Fruit fly (Drosophila melanogaster) whole organism, embryonic: ENCODE measurements around the gene CG9920.

Experiments used
- Abd-B ChIP-seq: fragments of 200-800 bp; sonication (Bioruptor generic); optimal IDR thresholded peaks from 2 replicates; lab custom pipeline; 2018; ENCODE audit warnings: missing biosample characterization, mild to moderate bottlenecking, missing genetic modification characterization, moderate library complexity
- B-H2 ChIP-seq: fragments of 200-800 bp; sonication (Bioruptor generic); optimal IDR thresholded peaks from 2 replicates; lab custom pipeline; 2018; ENCODE audit warnings: missing biosample characterization, mild to moderate bottlenecking, missing genetic modification characterization
- CG10267 ChIP-seq: fragments of 200-800 bp; sonication (Bioruptor generic); optimal IDR thresholded peaks from 2 replicates; lab custom pipeline; 2018; ENCODE audit warnings: missing biosample characterization, mild to moderate bottlenecking, missing genetic modification characterization, moderate library complexity
- CG10462 ChIP-seq: fragments of 200-800 bp; sonication (Bioruptor generic); optimal IDR thresholded peaks from 2 replicates; lab custom pipeline; 2016; ENCODE audit warnings: missing biosample characterization, missing genetic modification characterization
- CG10979 ChIP-seq: fragments of 200-800 bp; sonication (Bioruptor generic); optimal IDR thresholded peaks from 2 replicates; lab custom pipeline; 2018; ENCODE audit warnings: missing biosample characterization, mild to moderate bottlenecking, missing genetic modification characterization, moderate library complexity
- CG11723 ChIP-seq: fragments of 200-800 bp; sonication (Bioruptor generic); optimal IDR thresholded peaks from 2 replicates; lab custom pipeline; 2017; ENCODE audit warnings: missing biosample characterization, mild to moderate bottlenecking, missing genetic modification characterization
- CG13775 ChIP-seq: fragments of 200-800 bp; sonication (Bioruptor generic); optimal IDR thresholded peaks from 3 replicates; lab custom pipeline; 2017; ENCODE audit warnings: missing biosample characterization, mild to moderate bottlenecking, missing genetic modification characterization
- CG1529 ChIP-seq: fragments of 200-800 bp; sonication (Bioruptor generic); optimal IDR thresholded peaks from 3 replicates; lab custom pipeline; 2018; ENCODE audit warnings: missing biosample characterization, missing genetic modification characterization
- CG16813 ChIP-seq: fragments of 200-800 bp; sonication (Bioruptor generic); IDR thresholded peaks from 3 replicates; pipeline ENCODE4 v1.3.6; 2022; ENCODE audit warnings: missing biosample characterization, missing genetic modification characterization; ENCODE audit not compliant: partially characterized antibody
- CG17385 ChIP-seq: fragments of 200-800 bp; sonication (Bioruptor generic); optimal IDR thresholded peaks from 3 replicates; lab custom pipeline; 2018; ENCODE audit warnings: missing biosample characterization, mild to moderate bottlenecking, missing genetic modification characterization
- CG17802 ChIP-seq: fragments of 200-800 bp; sonication (Bioruptor generic); optimal IDR thresholded peaks from 2 replicates; lab custom pipeline; 2018; ENCODE audit warnings: missing biosample characterization, mild to moderate bottlenecking, missing genetic modification characterization, moderate library complexity
- CG18262 ChIP-seq: fragments of 200-800 bp; optimal IDR thresholded peaks from 3 replicates; lab custom pipeline; 2019; ENCODE audit warnings: missing biosample characterization, mild to moderate bottlenecking, missing genetic modification characterization, moderate library complexity
- CG2678 ChIP-seq: fragments of 200-800 bp; sonication (Bioruptor generic); optimal IDR thresholded peaks from 3 replicates; lab custom pipeline; 2019; ENCODE audit warnings: missing biosample characterization, mild to moderate bottlenecking, missing genetic modification characterization, moderate library complexity
- CG3163 ChIP-seq: fragments of 200-800 bp; sonication (Bioruptor generic); optimal IDR thresholded peaks from 3 replicates; lab custom pipeline; 2016; ENCODE audit warnings: missing biosample characterization, missing genetic modification characterization
- CG3995 ChIP-seq: fragments of 200-800 bp; sonication (Bioruptor generic); optimal IDR thresholded peaks from 3 replicates; lab custom pipeline; 2016; ENCODE audit warnings: missing biosample characterization, missing genetic modification characterization
- CG5953 ChIP-seq: fragments of 200-800 bp; sonication (Bioruptor generic); IDR thresholded peaks from 2 replicates; pipeline ENCODE4 v1.3.6; 2022; ENCODE audit warnings: missing biosample characterization, missing genetic modification characterization
- CG7556 ChIP-seq: fragments of 200-800 bp; sonication (Bioruptor generic); optimal IDR thresholded peaks from 2 replicates; lab custom pipeline; 2017; ENCODE audit warnings: missing biosample characterization, mild to moderate bottlenecking, missing genetic modification characterization
- CG8290 ChIP-seq, 3 experiments: fragments of 200-800 bp; sonication (Bioruptor generic); optimal IDR thresholded peaks; 2 replicates each; lab custom pipeline; 2016 to 2019; ENCODE audit warnings: missing biosample characterization in 3 of 3, missing genetic modification characterization in 3 of 3, mild to moderate bottlenecking in 2 of 3, moderate library complexity in 1 of 3
- Camta ChIP-seq: fragments of 200-800 bp; sonication (Bioruptor generic); optimal IDR thresholded peaks from 2 replicates; lab custom pipeline; 2016; ENCODE audit warnings: missing biosample characterization, missing genetic modification characterization
- Doc2 ChIP-seq: fragments of 200-800 bp; sonication (Bioruptor generic); IDR thresholded peaks from 2 replicates; pipeline ENCODE4 v1.3.6; 2022; ENCODE audit warnings: missing biosample characterization, missing genetic modification characterization
- Dp ChIP-seq: fragments of 200-800 bp; sonication (Bioruptor generic); optimal IDR thresholded peaks from 2 replicates; lab custom pipeline; 2018; ENCODE audit warnings: missing biosample characterization, mild to moderate bottlenecking, missing genetic modification characterization, moderate library complexity
- Fer3 ChIP-seq: fragments of 200-800 bp; sonication (Bioruptor generic); optimal IDR thresholded peaks from 2 replicates; lab custom pipeline; 2018; ENCODE audit warnings: missing biosample characterization, mild to moderate bottlenecking, missing genetic modification characterization, moderate library complexity
- H15 ChIP-seq: fragments of 200-800 bp; sonication (Bioruptor generic); IDR thresholded peaks from 3 replicates; pipeline ENCODE4 v1.3.6; 2022; ENCODE audit warnings: missing biosample characterization, missing genetic modification characterization
- HmgD ChIP-seq: fragments of 200-800 bp; sonication (Bioruptor generic); optimal IDR thresholded peaks from 3 replicates; lab custom pipeline; 2016; ENCODE audit warnings: missing biosample characterization, missing genetic modification characterization
- Hr78 ChIP-seq, 2 experiments: fragments of 200-800 bp in 1 of 2; fragments of >200 bp in 1 of 2; sonication (Bioruptor generic) in 1 of 2; optimal IDR thresholded peaks; 2 replicates each; lab custom pipeline; 2017 to 2019; ENCODE audit warnings: missing biosample characterization in 2 of 2, missing genetic modification characterization in 2 of 2, mild to moderate bottlenecking in 1 of 2, moderate library complexity in 1 of 2
- Lpt ChIP-seq: fragments of >200 bp; optimal IDR thresholded peaks from 2 replicates; lab custom pipeline; 2018; ENCODE audit warnings: missing biosample characterization, missing genetic modification characterization
- Mrtf ChIP-seq: fragments of 200-800 bp; sonication (Bioruptor generic); IDR thresholded peaks from 3 replicates; pipeline ENCODE4 v1.3.6; 2022; ENCODE audit warnings: missing biosample characterization, missing genetic modification characterization
- Six4 ChIP-seq: fragments of 200-800 bp; sonication (Bioruptor generic); optimal IDR thresholded peaks from 2 replicates; lab custom pipeline; 2016; ENCODE audit warnings: missing biosample characterization, missing genetic modification characterization
- Ssrp ChIP-seq: fragments of 200-800 bp; sonication (Bioruptor generic); optimal IDR thresholded peaks from 2 replicates; lab custom pipeline; 2018; ENCODE audit warnings: missing biosample characterization, mild to moderate bottlenecking, missing genetic modification characterization, moderate library complexity
- Trl ChIP-seq, 3 experiments: fragments of >200 bp in 2 of 3; fragments of 200-800 bp in 1 of 3; sonication (Bioruptor generic) in 1 of 3; optimal IDR thresholded peaks; 2 replicates in 1 of 3; 3 replicates in 2 of 3; lab custom pipeline; 2016 to 2017; ENCODE audit warnings: missing biosample characterization in 1 of 3, missing genetic modification characterization in 1 of 3
- caup ChIP-seq: fragments of 200-800 bp; sonication (Bioruptor generic); optimal IDR thresholded peaks from 3 replicates; lab custom pipeline; 2017; ENCODE audit warnings: missing biosample characterization, mild to moderate bottlenecking, missing genetic modification characterization, moderate library complexity; ENCODE audit not compliant: severe bottlenecking
- dati ChIP-seq: fragments of 200-800 bp; sonication (Bioruptor generic); IDR thresholded peaks from 2 replicates; pipeline ENCODE4 v1.3.6; 2022; ENCODE audit warnings: missing biosample characterization, missing genetic modification characterization
- disco-r ChIP-seq: fragments of 200-800 bp; sonication (Bioruptor generic); optimal IDR thresholded peaks from 2 replicates; lab custom pipeline; 2016; ENCODE audit warnings: missing biosample characterization, missing genetic modification characterization
- dmrt99B ChIP-seq: fragments of 200-800 bp; sonication (Bioruptor generic); optimal IDR thresholded peaks from 2 replicates; lab custom pipeline; 2018; ENCODE audit warnings: missing biosample characterization, mild to moderate bottlenecking, missing genetic modification characterization, moderate library complexity
- dpn ChIP-seq, 2 experiments: fragments of 200-800 bp; sonication (Bioruptor generic); optimal IDR thresholded peaks; 3 replicates each; lab custom pipeline; 2016; ENCODE audit warnings: missing biosample characterization in 2 of 2, missing genetic modification characterization in 2 of 2
- ems ChIP-seq: fragments of 200-800 bp; sonication (Bioruptor generic); optimal IDR thresholded peaks from 3 replicates; lab custom pipeline; 2016; ENCODE audit warnings: missing biosample characterization, missing genetic modification characterization
- hbn ChIP-seq: fragments of 200-800 bp; sonication (Bioruptor generic); IDR thresholded peaks from 2 replicates; pipeline ENCODE4 v1.3.6; 2022; ENCODE audit warnings: missing biosample characterization, missing genetic modification characterization; ENCODE audit not compliant: partially characterized antibody
- kay ChIP-seq: fragments of 200-800 bp; sonication (Bioruptor generic); optimal IDR thresholded peaks from 2 replicates; lab custom pipeline; 2016; ENCODE audit warnings: missing biosample characterization, missing genetic modification characterization
- knrl ChIP-seq: fragments of 200-800 bp; sonication (Bioruptor generic); IDR thresholded peaks from 3 replicates; pipeline ENCODE4 v1.3.6; 2022; ENCODE audit warnings: missing biosample characterization, missing genetic modification characterization; ENCODE audit not compliant: partially characterized antibody
- mam ChIP-seq: fragments of 200-800 bp; sonication (Bioruptor generic); optimal IDR thresholded peaks from 3 replicates; lab custom pipeline; 2016; ENCODE audit warnings: missing biosample characterization, missing genetic modification characterization
- oc ChIP-seq: fragments of 200-800 bp; sonication (Bioruptor generic); optimal IDR thresholded peaks from 2 replicates; lab custom pipeline; 2018; ENCODE audit warnings: missing biosample characterization, mild to moderate bottlenecking, missing genetic modification characterization, moderate library complexity
- p53 ChIP-seq: fragments of 200-800 bp; sonication (Bioruptor generic); optimal IDR thresholded peaks from 2 replicates; lab custom pipeline; 2016; ENCODE audit warnings: missing biosample characterization, missing genetic modification characterization
- pzg ChIP-seq: fragments of 200-800 bp; sonication (Bioruptor generic); optimal IDR thresholded peaks from 3 replicates; lab custom pipeline; 2018; ENCODE audit warnings: missing biosample characterization, mild to moderate bottlenecking, missing genetic modification characterization, moderate library complexity
- slou ChIP-seq: fragments of 200-800 bp; sonication (Bioruptor generic); optimal IDR thresholded peaks from 3 replicates; lab custom pipeline; 2016; ENCODE audit warnings: missing biosample characterization, missing genetic modification characterization
- sob ChIP-seq: fragments of 200-800 bp; sonication (Bioruptor generic); IDR thresholded peaks from 2 replicates; pipeline ENCODE4 v1.3.6; 2022; ENCODE audit warnings: missing biosample characterization, missing genetic modification characterization
- tna ChIP-seq: fragments of 200-800 bp; sonication (Bioruptor generic); IDR thresholded peaks from 2 replicates; pipeline ENCODE4 v1.3.6; 2022; ENCODE audit warnings: missing biosample characterization, missing genetic modification characterization; ENCODE audit not compliant: partially characterized antibody
- trem ChIP-seq: fragments of 200-800 bp; optimal IDR thresholded peaks from 3 replicates; lab custom pipeline; 2019; ENCODE audit warnings: missing biosample characterization, mild to moderate bottlenecking, missing genetic modification characterization, moderate library complexity
- trh ChIP-seq: fragments of 200-800 bp; sonication (Bioruptor generic); optimal IDR thresholded peaks from 2 replicates; lab custom pipeline; 2016; ENCODE audit warnings: missing biosample characterization, missing genetic modification characterization
- usp ChIP-seq: fragments of >200 bp; optimal IDR thresholded peaks from 2 replicates; lab custom pipeline; 2017; ENCODE audit warnings: missing biosample characterization, missing genetic modification characterization

Gene CG9920

DNA sequence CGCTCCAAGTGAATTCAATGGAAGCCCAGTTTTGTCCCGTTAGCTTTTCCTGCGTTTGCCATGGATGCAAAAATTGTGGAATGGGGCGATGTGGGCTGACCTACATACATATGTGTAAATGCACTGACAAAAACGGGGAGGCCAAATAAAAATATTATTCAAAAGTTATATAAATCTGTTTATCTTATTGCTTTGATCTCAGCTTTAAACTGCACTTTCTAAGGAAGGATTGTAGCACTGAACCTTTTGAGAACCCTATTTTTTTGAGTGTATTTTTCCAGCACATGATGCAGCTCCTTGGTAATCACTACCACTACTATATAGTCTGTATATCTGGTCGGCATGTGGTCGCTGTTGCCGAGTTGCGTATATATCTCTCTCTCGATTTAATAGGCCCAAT is 20.9 kb downstream of the CG9920 start (continued):
- no peak for TF ChIP-seq Trl (optimal IDR thresholded peaks at IDR 0.05; lab: Kevin White, UChicago)
- TF ChIP-seq Trl (GFP tag; optimal IDR thresholded peaks at IDR 0.05; lab: Kevin White, UChicago): no peak
- no peak for TF ChIP-seq caup (GFP tag; lab: Kevin White, UChicago)
- peak; percentile 3 for TF ChIP-seq mam
- no peak for TF ChIP-seq CG17385 (GFP tag; lab: Kevin White, UChicago)
- TF ChIP-seq kay (GFP tag; lab: Kevin White, UChicago): no peak
- TF ChIP-seq CG11723 (GFP tag; lab: Kevin White, UChicago): no peak
- no peak for TF ChIP-seq CG1529 (GFP tag; lab: Kevin White, UChicago)
- TF ChIP-seq CG8290 (GFP tag; optimal IDR thresholded peaks at IDR 0.05; lab: Kevin White, UChicago): no peak
- no peak for TF ChIP-seq CG8290 (tag; optimal IDR thresholded peaks at IDR 0.05; lab: Kevin White, UChicago)
- peak; percentile 12; the same call in 1 of the 2 replicates for TF ChIP-seq CG5953 (GFP tag; lab: Robert Waterston, UW)
- TF ChIP-seq disco-r (GFP tag; lab: Kevin White, UChicago): no peak
- no peak for TF ChIP-seq HmgD (GFP tag; lab: Kevin White, UChicago)
- TF ChIP-seq sob (GFP tag; lab: Robert Waterston, UW): peak; percentile 38; the same call in 1 of the 2 replicates
- TF ChIP-seq H15 (GFP tag; lab: Robert Waterston, UW): peak; percentile 53; the same call in 1 of the 3 replicates
- no peak for TF ChIP-seq hbn (GFP tag; lab: Robert Waterston, UW)
- 0 out of 2 replicates have a peak, but pooled peaks have one; percentile 23 for TF ChIP-seq dati (GFP tag; lab: Robert Waterston, UW)
- TF ChIP-seq CG13775: no peak
- no peak for TF ChIP-seq p53 (GFP tag; lab: Kevin White, UChicago)
- TF ChIP-seq CG17802 (tag; lab: Kevin White, UChicago): no peak
- no peak for TF ChIP-seq Camta
- no peak for TF ChIP-seq CG3995
- no peak for TF ChIP-seq Dp (GFP tag; lab: Kevin White, UChicago)
- peak; percentile 65 for TF ChIP-seq dmrt99B
- no peak for TF ChIP-seq CG10462 (GFP tag; lab: Kevin White, UChicago)
- peak; percentile 52 for TF ChIP-seq Fer3
- no peak for TF ChIP-seq CG3163 (GFP tag; lab: Kevin White, UChicago)
- TF ChIP-seq knrl: no peak
- no peak for TF ChIP-seq usp (GFP tag; lab: Kevin White, UChicago)
- peak; percentile 21 for TF ChIP-seq trem (tag; lab: Kevin White, UChicago)
- no peak for TF ChIP-seq B-H2 (GFP tag; lab: Kevin White, UChicago)
- TF ChIP-seq CG16813 (GFP tag; lab: Robert Waterston, UW): no peak
- peak; percentile 53 for TF ChIP-seq CG10979
- no peak for TF ChIP-seq Six4 (GFP tag; lab: Kevin White, UChicago)
- TF ChIP-seq CG10267 (tag; lab: Kevin White, UChicago): peak; percentile 4
- TF ChIP-seq ems (GFP tag; lab: Kevin White, UChicago): peak; percentile 18
- TF ChIP-seq CG2678 (tag; lab: Kevin White, UChicago): peak; percentile 60
- no peak for TF ChIP-seq slou (GFP tag; lab: Kevin White, UChicago)
- no peak for TF ChIP-seq Lpt (GFP tag; lab: Kevin White, UChicago)
- no peak for TF ChIP-seq oc
- TF ChIP-seq CG18262 (tag; lab: Kevin White, UChicago): no peak
- TF ChIP-seq Doc2 (GFP tag; lab: Robert Waterston, UW): no peak
- TF ChIP-seq Hr78 (GFP tag; optimal IDR thresholded peaks at IDR 0.05; lab: Kevin White, UChicago): no peak
- peak; percentile 4 for TF ChIP-seq Ssrp (tag; lab: Kevin White, UChicago)
- no peak for TF ChIP-seq CG7556 (GFP tag; lab: Kevin White, UChicago)
- TF ChIP-seq Mrtf (GFP tag; lab: Robert Waterston, UW): peak; percentile 38; the same call in 1 of the 3 replicates
- TF ChIP-seq Abd-B: peak; percentile 19
- no peak for TF ChIP-seq tna
- TF ChIP-seq dpn (GFP tag; optimal IDR thresholded peaks at IDR 0.05; lab: Kevin White, UChicago): peak; percentile 7 to 34
- no peak for TF ChIP-seq pzg
- TF ChIP-seq trh (GFP tag; lab: Kevin White, UChicago): no peak
